Worm (Caenorhabditis elegans): ENCODE results near the gene zmp-1.

ce11 chrIII:5915926-5916325 is 16.8 kb downstream of the zmp-1 start:
- TF ChIP-seq aptf-2 (GFP tag; conservative IDR thresholded peaks at IDR 0.05) (no peak), attf-3 (GFP tag; conservative IDR thresholded peaks at IDR 0.05) (no peak), ets-4 (GFP tag; optimal IDR thresholded peaks at IDR 0.05) (no peak), snpc-4 (GFP tag; optimal IDR thresholded peaks at IDR 0.05) (no peak), snpc-4 (tag; optimal IDR thresholded peaks at IDR 0.05) (no peak), hmg-1.2 (GFP tag; IDR thresholded peaks at IDR 0.05) (0 out of 2 replicates have a peak, but pooled peaks have one; percentile 6), Y56A3A.18 (GFP tag; IDR thresholded peaks at IDR 0.05) (no peak), ztf-22 (GFP tag; optimal IDR thresholded peaks at IDR 0.05) (no peak), snpc-3.4 (tag; optimal IDR thresholded peaks at IDR 0.05) (no peak), fkh-3 (tag; optimal IDR thresholded peaks at IDR 0.05) (no peak), mel-28 (tag; optimal IDR thresholded peaks at IDR 0.05; ENCODE audit: borderline replicate concordance) (no peak)

Measured in whole organism, young adult.